Worm (Caenorhabditis elegans) whole organism, midembryonic: ENCODE measurements around the gene F10E9.4.

Experiments used
- T22C8.4 ChIP-seq: fragments of 200-800 bp; sonication (Bioruptor generic); IDR thresholded peaks from 2 replicates; pipeline ENCODE4 v1.3.6; 2022; ENCODE audit warnings: missing genetic modification characterization, missing compliant biosample characterization
- med-1 ChIP-seq: sonication (generic microtip); optimal IDR thresholded peaks from 2 replicates; lab custom pipeline; 2017; ENCODE audit warnings: missing genetic modification characterization, mild to moderate bottlenecking, missing compliant biosample characterization, antibody characterized with exemption, missing genetic modification reagents; ENCODE audit not compliant: insufficient read depth
- tab-1 ChIP-seq: fragments of 200-800 bp; sonication (Bioruptor generic); IDR thresholded peaks from 2 replicates; pipeline ENCODE4 v1.3.6; 2022; ENCODE audit warnings: missing genetic modification characterization, missing compliant biosample characterization
- ztf-29 ChIP-seq: fragments of 200-800 bp; sonication (Bioruptor generic); IDR thresholded peaks from 2 replicates; pipeline ENCODE4 v1.3.6; 2022; ENCODE audit warnings: missing genetic modification reagents, missing genetic modification characterization, missing compliant biosample characterization

DNA sequence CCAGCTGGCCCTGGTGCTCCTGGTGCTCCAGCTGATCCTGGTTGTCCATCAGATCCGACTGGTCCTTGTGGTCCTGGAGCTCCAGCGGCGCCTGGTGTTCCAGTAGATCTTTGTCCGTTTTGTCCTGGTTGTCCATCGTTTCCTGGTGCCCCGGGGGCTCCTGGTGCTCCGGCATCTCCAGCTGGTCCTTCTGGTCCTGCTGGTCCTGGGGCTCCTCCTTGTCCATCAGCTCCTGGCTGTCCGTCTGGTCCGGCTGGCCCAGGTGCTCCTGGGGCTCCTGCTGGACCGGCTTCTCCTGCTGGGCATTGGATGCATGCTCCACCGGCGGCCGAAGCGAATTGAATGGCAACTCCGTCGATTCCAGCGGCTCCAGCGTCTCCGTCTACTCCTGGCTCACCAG, 45.7 kb upstream of the F10E9.4 start:
- no peak for TF ChIP-seq med-1 (GFP tag; lab: Kevin White, UChicago)
- no peak for TF ChIP-seq T22C8.4 (GFP tag; lab: Robert Waterston, UW)
- no peak for TF ChIP-seq ztf-29
- no peak for TF ChIP-seq tab-1
